Worm (Caenorhabditis elegans) whole organism, young adult: ENCODE results near the gene asp-2.

Experiments
- F49E8.2 ChIP-seq: sonication (generic microtip); optimal IDR thresholded peaks from 3 replicates; lab custom pipeline; 2017; ENCODE audit warnings: missing genetic modification characterization, mild to moderate bottlenecking, missing compliant biosample characterization, antibody characterized with exemption, moderate library complexity; ENCODE audit not compliant: insufficient read depth
- hmg-1.2 ChIP-seq: fragments of 200-800 bp; sonication (Bioruptor generic); IDR thresholded peaks from 2 replicates; pipeline ENCODE4 v1.3.6; 2022; ENCODE audit warnings: missing genetic modification reagents, missing genetic modification characterization, missing compliant biosample characterization

ce11 chrV:9183718-9184441, 19.0 kb upstream of the asp-2 start:
- no peak for TF ChIP-seq hmg-1.2
- TF ChIP-seq F49E8.2, result no peak
